Worm (Caenorhabditis elegans): ENCODE measurements around the gene F46B3.7.

DNA sequence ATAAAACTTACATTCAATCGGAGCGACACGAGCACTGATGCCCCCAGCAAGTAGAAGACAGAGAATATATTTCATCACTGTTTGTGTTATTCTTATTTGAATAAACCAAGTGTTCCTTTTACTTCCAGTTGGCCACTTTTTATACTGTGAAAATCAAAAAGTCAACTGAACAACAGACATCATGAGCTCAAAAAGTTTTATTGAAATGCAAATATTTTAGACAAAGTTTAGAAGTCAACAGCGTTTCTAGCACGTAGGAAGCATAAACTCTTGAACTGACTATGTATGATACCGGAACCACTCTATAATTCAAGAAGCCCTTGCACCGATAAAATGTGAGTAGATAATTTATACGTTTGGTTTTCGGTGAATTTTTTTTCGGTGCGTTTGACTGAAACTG is 12.7 kb upstream of the F46B3.7 start, which contains the start of gene F46B3.14:
- TF ChIP-seq unc-62 (GFP tag; optimal IDR thresholded peaks at IDR 0.05 in 1 of 2) = no peak
- no peak for TF ChIP-seq unc-62 (tag; optimal IDR thresholded peaks at IDR 0.05)
- no peak for TF ChIP-seq ama-1 (optimal IDR thresholded peaks at IDR 0.05)
- TF ChIP-seq nhr-41 (GFP tag; IDR thresholded peaks at IDR 0.05) = no peak
- no peak for TF ChIP-seq sdz-12 (GFP tag; optimal IDR thresholded peaks at IDR 0.05)
- no peak for TF ChIP-seq spr-3 (GFP tag; optimal IDR thresholded peaks at IDR 0.05)
- no peak for TF ChIP-seq vab-7 (GFP tag; IDR thresholded peaks at IDR 0.05)
- no peak for TF ChIP-seq nhr-77 (tag; optimal IDR thresholded peaks at IDR 0.05)
- TF ChIP-seq R02D3.7 (tag; optimal IDR thresholded peaks at IDR 0.05) = no peak
- no peak for TF ChIP-seq pha-4 (GFP tag; IDR thresholded peaks at IDR 0.05)
- no peak for TF ChIP-seq pha-4 (tag; optimal IDR thresholded peaks at IDR 0.05)
- TF ChIP-seq dpl-1 (GFP tag; optimal IDR thresholded peaks at IDR 0.05) = no peak
- TF ChIP-seq egl-27 (tag; optimal IDR thresholded peaks at IDR 0.05) = no peak
- no peak for TF ChIP-seq ceh-28 (tag; optimal IDR thresholded peaks at IDR 0.05)

Measured in whole organism, L4 larva.